Fruit fly (Drosophila melanogaster): ENCODE results near the gene CG9368.

The CG9368 gene

DNA sequence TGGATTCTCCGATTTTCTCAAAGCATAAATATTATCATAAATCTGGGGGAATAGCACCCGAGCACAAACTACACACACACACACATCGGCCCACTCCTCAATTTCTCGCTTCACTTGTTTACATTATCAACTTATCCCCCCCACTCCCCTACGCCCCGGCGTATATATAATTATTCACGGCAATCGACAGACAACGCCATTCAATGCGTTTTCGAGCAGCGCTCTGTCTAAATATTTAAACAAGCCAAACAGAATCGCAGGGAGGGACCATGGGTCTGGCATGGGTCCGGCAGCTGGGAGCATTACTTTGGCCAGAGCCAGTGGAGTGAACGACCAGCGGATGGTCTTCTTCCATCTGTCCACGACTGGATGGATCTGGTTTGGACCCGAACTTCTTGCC lies 25.8 kb upstream of the CG9368 start (continued):
- TF ChIP-seq CG17802 (tag; optimal IDR thresholded peaks at IDR 0.05) (peak; percentile 48), trh (GFP tag; optimal IDR thresholded peaks at IDR 0.05) (no peak), Chrac-16 (GFP tag; optimal IDR thresholded peaks at IDR 0.05) (no peak), CG9727 (GFP tag; optimal IDR thresholded peaks at IDR 0.05) (peak; percentile 24), CG2116 (GFP tag; optimal IDR thresholded peaks at IDR 0.05) (no peak), CG6175 (GFP tag; IDR thresholded peaks at IDR 0.05) (no peak), dysf (GFP tag; IDR thresholded peaks at IDR 0.05) (no peak), az2 (GFP tag; optimal IDR thresholded peaks at IDR 0.05) (no peak), CG34376 (GFP tag; optimal IDR thresholded peaks at IDR 0.05) (no peak), gfzf (GFP tag; optimal IDR thresholded peaks at IDR 0.05) (no peak), sr (GFP tag; IDR thresholded peaks at IDR 0.05) (no peak), seq (GFP tag; IDR thresholded peaks at IDR 0.05) (no peak), run (tag; optimal IDR thresholded peaks at IDR 0.05) (no peak), dan (GFP tag; IDR thresholded peaks at IDR 0.05) (no peak), NC2α (GFP tag; optimal IDR thresholded peaks at IDR 0.05) (peak; percentile 29), CG17612 (GFP tag; IDR thresholded peaks at IDR 0.05) (0 out of 2 replicates have a peak, but pooled peaks have one; percentile 21), CG10274 (GFP tag; optimal IDR thresholded peaks at IDR 0.05) (no peak), Opbp (GFP tag; IDR thresholded peaks at IDR 0.05; ENCODE audit: partially characterized antibody) (no peak), CkIIα-i1 (GFP tag; IDR thresholded peaks at IDR 0.05) (no peak), slbo (GFP tag; IDR thresholded peaks at IDR 0.05) (no peak), nau (GFP tag; optimal IDR thresholded peaks at IDR 0.05) (peak; percentile 52), twi (tag; optimal IDR thresholded peaks at IDR 0.05) (peak; percentile 60), CG6683 (GFP tag; optimal IDR thresholded peaks at IDR 0.05) (no peak), slou (GFP tag; optimal IDR thresholded peaks at IDR 0.05) (no peak), CG10959 (GFP tag; IDR thresholded peaks at IDR 0.05) (no peak), CG11456 (GFP tag; IDR thresholded peaks at IDR 0.05) (no peak), Bteb2 (GFP tag; optimal IDR thresholded peaks at IDR 0.05) (no peak), CG10321 (GFP tag; IDR thresholded peaks at IDR 0.05) (no peak), klu (GFP tag; IDR thresholded peaks at IDR 0.05) (no peak), sob (GFP tag; IDR thresholded peaks at IDR 0.05) (0 out of 2 replicates have a peak, but pooled peaks have one; percentile 28), Dek (tag; optimal IDR thresholded peaks at IDR 0.05) (no peak), CG9609 (GFP tag; optimal IDR thresholded peaks at IDR 0.05) (no peak), Hr51 (GFP tag; optimal IDR thresholded peaks at IDR 0.05) (no peak), CG4854 (GFP tag; optimal IDR thresholded peaks at IDR 0.05) (no peak), eyg (GFP tag; optimal IDR thresholded peaks at IDR 0.05) (peak; percentile 35), CG18476 (GFP tag; optimal IDR thresholded peaks at IDR 0.05) (no peak), CG11093 (GFP tag; IDR thresholded peaks at IDR 0.05) (no peak), CG12104 (GFP tag; optimal IDR thresholded peaks at IDR 0.05) (no peak), Dip3 (GFP tag; optimal IDR thresholded peaks at IDR 0.05) (no peak), CG7786 (GFP tag; optimal IDR thresholded peaks at IDR 0.05) (no peak), gcm (GFP tag; optimal IDR thresholded peaks at IDR 0.05) (peak; percentile 48), lbe (GFP tag; optimal IDR thresholded peaks at IDR 0.05) (no peak), CG7271 (tag; optimal IDR thresholded peaks at IDR 0.05) (no peak), CG10654 (GFP tag; optimal IDR thresholded peaks at IDR 0.05) (peak; percentile 8), ap (GFP tag; IDR thresholded peaks at IDR 0.05) (no peak), CG4404 (GFP tag; IDR thresholded peaks at IDR 0.05) (no peak), pum (GFP tag; optimal IDR thresholded peaks at IDR 0.05) (no peak), CG6689 (GFP tag; IDR thresholded peaks at IDR 0.05) (peak; percentile 15; the same call in 1 of the 2 replicates), ara (GFP tag; IDR thresholded peaks at IDR 0.05) (peak; percentile 42; the same call in 1 of the 2 replicates), sisA (GFP tag; IDR thresholded peaks at IDR 0.05) (no peak), CG2889 (GFP tag; IDR thresholded peaks at IDR 0.05) (no peak), ATbp (GFP tag; optimal IDR thresholded peaks at IDR 0.05) (peak; percentile 81)
